Fruit fly (Drosophila melanogaster) whole organism, adult: Measurements from ENCODE around the gene slo.

Experiments used
- CG12768 ChIP-seq: fragments of 200-800 bp; sonication (Bioruptor generic); optimal IDR thresholded peaks from 2 replicates; lab custom pipeline; 2017; ENCODE audit warnings: missing biosample characterization, missing genetic modification characterization, mild to moderate bottlenecking, moderate library complexity, missing genetic modification reagents
- Clk ChIP-seq: fragments of 200-800 bp; sonication (Bioruptor generic); optimal IDR thresholded peaks from 2 replicates; lab custom pipeline; 2017; ENCODE audit warnings: missing biosample characterization, missing genetic modification characterization
- cnc ChIP-seq, 2 experiments: fragments of >200 bp; optimal IDR thresholded peaks; 2 replicates each; lab custom pipeline; 2017
- kay ChIP-seq: fragments of 200-800 bp; sonication (Bioruptor generic); peaks from one replicate; lab custom pipeline; 2016; ENCODE audit warnings: missing biosample characterization, missing genetic modification characterization, borderline replicate concordance
- ovo ChIP-seq: fragments of 200-800 bp; sonication (Bioruptor generic); optimal IDR thresholded peaks from 2 replicates; lab custom pipeline; 2016; ENCODE audit warnings: missing biosample characterization, missing genetic modification characterization
- toe ChIP-seq: fragments of 200-800 bp; sonication (Bioruptor generic); optimal IDR thresholded peaks from 2 replicates; lab custom pipeline; 2016; ENCODE audit warnings: missing biosample characterization, missing genetic modification characterization

- TF ChIP-seq ovo (peak; percentile 5), cnc (optimal IDR thresholded peaks at IDR 0.05; lab: Kevin White, UChicago) (no peak), Clk (GFP tag; lab: Kevin White, UChicago) (no peak), CG12768 (GFP tag; lab: Kevin White, UChicago) (no peak), kay (no peak), toe (GFP tag; lab: Kevin White, UChicago) (no peak)
Observed at dm6 chr3R:24654770-24655322, 7.4 kb upstream of the slo start, which contains the start of the genes CG31125 and CG6695.
